Fruit fly (Drosophila melanogaster): Measurements from ENCODE around the gene CG13312.
A peak's percentile ranks its signal among the peaks of the same experiment; 100 is the strongest.

The CG13312 gene

DNA sequence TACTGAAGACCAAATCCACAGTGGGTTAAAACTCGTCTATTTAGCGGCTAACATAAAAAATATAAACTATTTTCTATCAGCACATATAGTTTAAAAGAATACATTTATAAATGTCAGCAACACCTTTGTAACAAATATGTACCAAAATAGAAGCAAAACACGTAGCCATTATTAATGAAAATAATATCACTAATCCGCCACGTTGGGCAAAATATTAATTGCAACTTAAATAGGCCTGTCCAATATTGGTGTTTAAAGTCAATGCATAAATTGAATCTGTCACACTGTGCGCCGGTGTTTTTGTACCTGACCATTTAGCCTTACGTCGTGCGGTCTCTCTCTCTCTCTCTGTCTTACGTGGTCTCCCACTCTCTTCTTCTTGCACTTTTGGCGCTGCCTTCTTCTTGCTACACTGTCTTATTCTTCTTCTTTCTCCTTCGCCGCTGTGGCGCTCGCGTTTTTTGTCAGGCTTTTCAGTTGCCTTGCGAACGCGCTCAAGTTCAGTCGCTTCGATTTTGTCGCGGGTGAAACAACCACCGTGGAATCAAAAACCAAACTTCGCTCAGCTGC is 41.0 kb downstream of the CG13312 start (continued):
- TF ChIP-seq CG11504 (tag; optimal IDR thresholded peaks at IDR 0.05) (peak; percentile 96), Opbp (GFP tag; IDR thresholded peaks at IDR 0.05; ENCODE audit: partially characterized antibody) (no peak), Awh (GFP tag; IDR thresholded peaks at IDR 0.05) (peak; percentile 97), Myb (GFP tag; optimal IDR thresholded peaks at IDR 0.05) (peak; percentile 87), esg (GFP tag; conservative IDR thresholded peaks at IDR 0.05) (peak; percentile 99), CG13894 (tag; optimal IDR thresholded peaks at IDR 0.05) (peak; percentile 85), BEAF-32 (GFP tag; optimal IDR thresholded peaks at IDR 0.05) (peak; percentile 31), org-1 (GFP tag; optimal IDR thresholded peaks at IDR 0.05) (peak; percentile 99), stwl (tag; optimal IDR thresholded peaks at IDR 0.05) (peak; percentile 55), Drgx (GFP tag; IDR thresholded peaks at IDR 0.05) (peak; percentile 94), CG3838 (GFP tag; optimal IDR thresholded peaks at IDR 0.05) (peak; percentile 89), HLHmδ (GFP tag; optimal IDR thresholded peaks at IDR 0.05) (no peak), E2f1 (GFP tag; IDR thresholded peaks at IDR 0.05) (peak; percentile 97), Dip2 (GFP tag; IDR thresholded peaks at IDR 0.05) (peak; percentile 78), Atf3 (GFP tag; optimal IDR thresholded peaks at IDR 0.05) (peak; percentile 97), CG11723 (GFP tag; optimal IDR thresholded peaks at IDR 0.05) (peak; percentile 98), H2.0 (GFP tag; IDR thresholded peaks at IDR 0.05) (peak; percentile 97), dan (GFP tag; IDR thresholded peaks at IDR 0.05) (peak; percentile 89), CHES-1-like (GFP tag; optimal IDR thresholded peaks at IDR 0.05) (peak; percentile 97), CG4820 (GFP tag; optimal IDR thresholded peaks at IDR 0.05) (peak; percentile 97), ranshi (GFP tag; IDR thresholded peaks at IDR 0.05) (peak; percentile 97), CG12071 (GFP tag; optimal IDR thresholded peaks at IDR 0.05) (peak; percentile 97), CG2678 (tag; optimal IDR thresholded peaks at IDR 0.05) (peak; percentile 95), klu (GFP tag; IDR thresholded peaks at IDR 0.05) (peak; percentile 97), chn (GFP tag; optimal IDR thresholded peaks at IDR 0.05) (peak; percentile 98), z (GFP tag; IDR thresholded peaks at IDR 0.05) (no peak), tup (GFP tag; optimal IDR thresholded peaks at IDR 0.05) (peak; percentile 96), Sox102F (GFP tag; optimal IDR thresholded peaks at IDR 0.05) (peak; percentile 98), wor (GFP tag; IDR thresholded peaks at IDR 0.05) (peak; percentile 99), CG10565 (GFP tag; optimal IDR thresholded peaks at IDR 0.05) (peak; percentile 94), btn (GFP tag; optimal IDR thresholded peaks at IDR 0.05) (peak; percentile 87), CG18619 (GFP tag; optimal IDR thresholded peaks at IDR 0.05) (peak; percentile 99), CG9437 (GFP tag; optimal IDR thresholded peaks at IDR 0.05) (peak; percentile 100), Optix (GFP tag; IDR thresholded peaks at IDR 0.05) (peak; percentile 97), BtbVII (GFP tag; optimal IDR thresholded peaks at IDR 0.05) (peak; percentile 98), CG7357 (GFP tag; IDR thresholded peaks at IDR 0.05) (peak; percentile 96), HLH4C (GFP tag; IDR thresholded peaks at IDR 0.05; ENCODE audit: partially characterized antibody) (no peak; the same call in 2 of the 3 replicates), Ada2b (GFP tag; IDR thresholded peaks at IDR 0.05) (peak; percentile 98), Atf6 (GFP tag; IDR thresholded peaks at IDR 0.05) (peak; percentile 98), bowl (GFP tag; IDR thresholded peaks at IDR 0.05) (peak; percentile 90), mirr (GFP tag; optimal IDR thresholded peaks at IDR 0.05) (peak; percentile 85), CG1647 (GFP tag; optimal IDR thresholded peaks at IDR 0.05) (peak; percentile 92), dati (GFP tag; IDR thresholded peaks at IDR 0.05) (peak; percentile 93), CG3726 (GFP tag; IDR thresholded peaks at IDR 0.05) (peak; percentile 95), salm (tag; optimal IDR thresholded peaks at IDR 0.05) (peak; percentile 97), ara (GFP tag; IDR thresholded peaks at IDR 0.05) (peak; percentile 96), hb (GFP tag; IDR thresholded peaks at IDR 0.05; ENCODE audit: partially characterized antibody) (peak; percentile 59; the same call in 1 of the 3 replicates), ro (GFP tag; IDR thresholded peaks at IDR 0.05) (peak; percentile 95), CG2202 (tag; optimal IDR thresholded peaks at IDR 0.05) (peak; percentile 97), Hr78 (GFP tag; optimal IDR thresholded peaks at IDR 0.05) (peak in 1 of 2 experiments; percentile 68)
